Worm (Caenorhabditis elegans) whole organism, L1 larva: ENCODE measurements around the gene mtcu-2.

Source experiments
- ama-1 ChIP-seq: fragments of 150-350 bp; optimal IDR thresholded peaks from 2 replicates; lab custom pipeline; 2014
- fkh-10 ChIP-seq: sonication (generic microtip); optimal IDR thresholded peaks from 2 replicates; lab custom pipeline; 2017; ENCODE audit warnings: missing biosample characterization, missing genetic modification reagents, missing genetic modification characterization
- jun-1 ChIP-seq: fragments of 150-350 bp; optimal IDR thresholded peaks from 2 replicates; lab custom pipeline; 2014; ENCODE audit warnings: missing biosample characterization, missing genetic modification reagents, missing genetic modification characterization
- lir-3 ChIP-seq: sonication (generic microtip); optimal IDR thresholded peaks from 2 replicates; lab custom pipeline; 2016; ENCODE audit warnings: mild to moderate bottlenecking, missing genetic modification characterization, moderate library complexity, missing compliant biosample characterization; ENCODE audit not compliant: poor library complexity
- nhr-12 ChIP-seq: sonication (generic microtip); optimal IDR thresholded peaks from 2 replicates; lab custom pipeline; 2017; ENCODE audit warnings: missing biosample characterization, missing genetic modification characterization
- nhr-237 ChIP-seq: fragments of 150-350 bp; optimal IDR thresholded peaks from 2 replicates; lab custom pipeline; 2014; ENCODE audit warnings: missing biosample characterization, missing genetic modification characterization
- nhr-28 ChIP-seq: fragments of 150-350 bp; optimal IDR thresholded peaks from 2 replicates; lab custom pipeline; 2014; ENCODE audit warnings: missing biosample characterization, missing genetic modification characterization
- skn-1 ChIP-seq: fragments of 150-350 bp; optimal IDR thresholded peaks from 2 replicates; lab custom pipeline; 2014; ENCODE audit warnings: missing biosample characterization, missing genetic modification characterization
- tbx-2 ChIP-seq: sonication (generic microtip); optimal IDR thresholded peaks from 2 replicates; lab custom pipeline; 2016; ENCODE audit warnings: missing genetic modification characterization, missing compliant biosample characterization

DNA sequence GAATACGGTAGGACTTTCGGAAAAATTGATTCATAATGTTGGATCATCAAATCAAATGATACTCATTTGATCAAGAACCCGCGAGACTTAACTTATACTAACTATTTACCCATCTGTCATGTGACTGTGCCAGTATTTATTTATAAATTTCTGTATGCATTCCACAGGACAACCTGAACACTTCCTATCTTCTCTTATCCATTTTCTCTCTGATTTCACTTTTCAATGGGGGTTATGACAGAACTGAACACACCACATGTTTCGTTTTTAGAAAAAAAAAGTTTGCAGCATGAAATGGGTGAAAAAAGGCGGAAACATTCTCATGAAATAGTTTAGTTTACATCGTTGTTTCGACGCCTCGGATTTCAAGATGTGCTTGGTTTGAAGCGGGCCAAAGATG, 15.5 kb downstream of the mtcu-2 start:
- no peak for TF ChIP-seq jun-1 (tag; lab: Kevin White, UChicago)
- no peak for TF ChIP-seq ama-1 (lab: Kevin White, UChicago)
- no peak for TF ChIP-seq tbx-2 (tag; lab: Kevin White, UChicago)
- TF ChIP-seq fkh-10 (GFP tag; lab: Kevin White, UChicago): no peak
- TF ChIP-seq nhr-237 (tag; lab: Kevin White, UChicago): no peak
- no peak for TF ChIP-seq nhr-28 (tag; lab: Kevin White, UChicago)
- no peak for TF ChIP-seq skn-1 (tag; lab: Kevin White, UChicago)
- no peak for TF ChIP-seq lir-3 (tag; lab: Kevin White, UChicago)
- TF ChIP-seq nhr-12 (tag; lab: Kevin White, UChicago): no peak
